Worm (Caenorhabditis elegans) whole organism, L1 larva: ENCODE results near the gene pqn-57.
A peak's percentile ranks its signal among the peaks of the same experiment; 100 is the strongest.

ENCODE experiments used
- C04F5.9 ChIP-seq: sonication (generic microtip); optimal IDR thresholded peaks from 2 replicates; lab custom pipeline; 2016; ENCODE audit warnings: missing genetic modification characterization, missing compliant biosample characterization
- C16A3.4 ChIP-seq: fragments of 150-350 bp; optimal IDR thresholded peaks from 2 replicates; lab custom pipeline; 2014; ENCODE audit warnings: missing biosample characterization, missing genetic modification characterization
- aly-2 ChIP-seq: fragments of 150-350 bp; optimal IDR thresholded peaks from 2 replicates; lab custom pipeline; 2014; ENCODE audit warnings: missing biosample characterization, missing genetic modification characterization
- blmp-1 ChIP-seq: fragments of 150-350 bp; optimal IDR thresholded peaks from 2 replicates; lab custom pipeline; 2014; ENCODE audit warnings: missing biosample characterization, missing genetic modification characterization
- ceh-82 ChIP-seq, 3 experiments: fragments of 150-350 bp in 1 of 3; sonication (generic microtip) in 2 of 3; optimal IDR thresholded peaks; 2 replicates each; lab custom pipeline; 2014 to 2017; ENCODE audit warnings: missing biosample characterization in 3 of 3, missing genetic modification characterization in 3 of 3
- ceh-88 ChIP-seq: fragments of 200-800 bp; sonication (Bioruptor generic); IDR thresholded peaks from 2 replicates; pipeline ENCODE4 v1.3.6; 2022; ENCODE audit warnings: missing genetic modification characterization, missing compliant biosample characterization
- ceh-90 ChIP-seq: sonication (generic microtip); optimal IDR thresholded peaks from 2 replicates; lab custom pipeline; 2016; ENCODE audit warnings: missing genetic modification characterization, missing compliant biosample characterization
- dpl-1 ChIP-seq, 3 experiments: fragments of 150-350 bp in 2 of 3; sonication (generic microtip) in 1 of 3; optimal IDR thresholded peaks; 2 replicates each; lab custom pipeline; 2014 to 2017; ENCODE audit warnings: missing biosample characterization in 3 of 3, missing genetic modification characterization in 3 of 3, missing genetic modification reagents in 3 of 3
- dsc-1 ChIP-seq: sonication (generic microtip); optimal IDR thresholded peaks from 2 replicates; lab custom pipeline; 2016; ENCODE audit warnings: mild to moderate bottlenecking, missing genetic modification characterization, missing compliant biosample characterization
- efl-1 ChIP-seq, 4 experiments: fragments of 150-350 bp; optimal IDR thresholded peaks in 3 of 4; peaks in 1 of 4; 1 replicate in 1 of 4; 2 replicates in 3 of 4; lab custom pipeline; 2014; ENCODE audit warnings: missing biosample characterization in 2 of 4, missing genetic modification characterization in 2 of 4, missing genetic modification reagents in 2 of 4
- efl-3 ChIP-seq: fragments of 200-800 bp; sonication (Bioruptor generic); optimal IDR thresholded peaks from 2 replicates; lab custom pipeline; 2018; ENCODE audit warnings: mild to moderate bottlenecking, missing genetic modification characterization, missing compliant biosample characterization
- egl-13 ChIP-seq: sonication (generic microtip); optimal IDR thresholded peaks from 2 replicates; lab custom pipeline; 2016; ENCODE audit warnings: missing genotype, missing genetic modification reagents, missing genetic modification characterization, missing compliant biosample characterization
- egl-27 ChIP-seq, 2 experiments: fragments of 150-350 bp in 1 of 2; sonication (generic microtip); optimal IDR thresholded peaks; 3 replicates each; lab custom pipeline; 2017 to 2018; ENCODE audit warnings: missing biosample characterization in 2 of 2, missing genetic modification characterization in 2 of 2, missing genetic modification reagents in 2 of 2
- elt-3 ChIP-seq, 6 experiments: fragments of 150-350 bp in 1 of 6; sonication (generic microtip); optimal IDR thresholded peaks; 2 replicates each; lab custom pipeline; 2017 to 2018; ENCODE audit warnings: missing biosample characterization in 6 of 6, missing genetic modification characterization in 6 of 6, inconsistent platforms in 1 of 6
- ets-5 ChIP-seq: fragments of 200-800 bp; sonication (Bioruptor generic); IDR thresholded peaks from 2 replicates; pipeline ENCODE4 v1.3.6; 2022; ENCODE audit warnings: missing genetic modification characterization, missing compliant biosample characterization
- fos-1 ChIP-seq: fragments of 150-350 bp; optimal IDR thresholded peaks from 2 replicates; lab custom pipeline; 2014; ENCODE audit warnings: missing biosample characterization, missing genetic modification characterization
- grh-1 ChIP-seq: fragments of 200-800 bp; sonication (Bioruptor generic); IDR thresholded peaks from 2 replicates; pipeline ENCODE4 v1.3.6; 2022; ENCODE audit warnings: missing genetic modification reagents, missing genetic modification characterization, missing compliant biosample characterization
- hlh-17 ChIP-seq: fragments of 200-800 bp; sonication (Bioruptor generic); optimal IDR thresholded peaks from 2 replicates; lab custom pipeline; 2018; ENCODE audit warnings: missing genetic modification characterization, mild to moderate bottlenecking, missing compliant biosample characterization, moderate library complexity, borderline replicate concordance
- isw-1 ChIP-seq: fragments of 200-800 bp; sonication (Bioruptor generic); IDR thresholded peaks from 2 replicates; pipeline ENCODE4 v1.3.6; 2022; ENCODE audit warnings: missing genetic modification characterization, missing compliant biosample characterization
- lin-13 ChIP-seq: fragments of 150-350 bp; optimal IDR thresholded peaks from 2 replicates; lab custom pipeline; 2014; ENCODE audit warnings: missing biosample characterization, missing genetic modification reagents, missing genetic modification characterization
- lin-14 ChIP-seq: fragments of 200-800 bp; sonication (Bioruptor generic); optimal IDR thresholded peaks from 2 replicates; lab custom pipeline; 2018; ENCODE audit warnings: mild to moderate bottlenecking, missing genetic modification characterization, moderate library complexity, missing compliant biosample characterization
- lir-3 ChIP-seq: sonication (generic microtip); optimal IDR thresholded peaks from 2 replicates; lab custom pipeline; 2016; ENCODE audit warnings: mild to moderate bottlenecking, missing genetic modification characterization, moderate library complexity, missing compliant biosample characterization; ENCODE audit not compliant: poor library complexity
- lsy-2 ChIP-seq, 2 experiments: fragments of 150-350 bp; optimal IDR thresholded peaks; 2 replicates each; lab custom pipeline; 2014; ENCODE audit warnings: missing biosample characterization in 2 of 2, missing genetic modification characterization in 2 of 2
- mdl-1 ChIP-seq, 2 experiments: fragments of 150-350 bp; optimal IDR thresholded peaks; 2 replicates each; lab custom pipeline; 2014 to 2017; ENCODE audit warnings: missing biosample characterization in 2 of 2, missing genetic modification characterization in 2 of 2, inconsistent platforms in 1 of 2
- mep-1 ChIP-seq: fragments of 150-350 bp; optimal IDR thresholded peaks from 2 replicates; lab custom pipeline; 2014; ENCODE audit warnings: missing biosample characterization, missing genetic modification characterization
- nhr-11 ChIP-seq: fragments of 150-350 bp; optimal IDR thresholded peaks from 2 replicates; lab custom pipeline; 2014; ENCODE audit warnings: missing biosample characterization, missing genetic modification characterization
- nhr-12 ChIP-seq: sonication (generic microtip); optimal IDR thresholded peaks from 2 replicates; lab custom pipeline; 2017; ENCODE audit warnings: missing biosample characterization, missing genetic modification characterization
- nhr-20 ChIP-seq: sonication (generic microtip); optimal IDR thresholded peaks from 2 replicates; lab custom pipeline; 2016; ENCODE audit warnings: mild to moderate bottlenecking, missing genetic modification characterization, missing compliant biosample characterization
- nhr-237 ChIP-seq: fragments of 150-350 bp; optimal IDR thresholded peaks from 2 replicates; lab custom pipeline; 2014; ENCODE audit warnings: missing biosample characterization, missing genetic modification characterization
- nhr-28 ChIP-seq: fragments of 150-350 bp; optimal IDR thresholded peaks from 2 replicates; lab custom pipeline; 2014; ENCODE audit warnings: missing biosample characterization, missing genetic modification characterization
- nhr-47 ChIP-seq: sonication (generic microtip); optimal IDR thresholded peaks from 2 replicates; lab custom pipeline; 2016; ENCODE audit warnings: mild to moderate bottlenecking, missing genetic modification characterization, moderate library complexity, missing compliant biosample characterization
- nhr-71 ChIP-seq: sonication (generic microtip); optimal IDR thresholded peaks from 2 replicates; lab custom pipeline; 2016; ENCODE audit warnings: mild to moderate bottlenecking, missing genetic modification characterization, moderate library complexity, missing compliant biosample characterization
- nhr-77 ChIP-seq: fragments of 150-350 bp; optimal IDR thresholded peaks from 2 replicates; lab custom pipeline; 2014; ENCODE audit warnings: missing biosample characterization, missing genetic modification characterization
- nhr-84 ChIP-seq: sonication (generic microtip); optimal IDR thresholded peaks from 2 replicates; lab custom pipeline; 2017; ENCODE audit warnings: missing biosample characterization, missing genetic modification characterization
- pax-3 ChIP-seq: fragments of 200-800 bp; sonication (Bioruptor generic); optimal IDR thresholded peaks from 2 replicates; lab custom pipeline; 2018; ENCODE audit warnings: mild to moderate bottlenecking, missing genetic modification characterization, moderate library complexity, missing compliant biosample characterization
- pqm-1 ChIP-seq: sonication (generic microtip); optimal IDR thresholded peaks from 3 replicates; lab custom pipeline; 2017; ENCODE audit warnings: missing biosample characterization, missing genetic modification characterization
- rnt-1 ChIP-seq: sonication (generic microtip); optimal IDR thresholded peaks from 2 replicates; lab custom pipeline; 2016; ENCODE audit warnings: mild to moderate bottlenecking, missing genetic modification characterization, moderate library complexity, missing compliant biosample characterization
- snpc-4 ChIP-seq: fragments of 150-350 bp; optimal IDR thresholded peaks from 2 replicates; lab custom pipeline; 2014; ENCODE audit warnings: missing biosample characterization, missing genetic modification characterization
- snu-23 ChIP-seq: sonication (generic microtip); optimal IDR thresholded peaks from 2 replicates; lab custom pipeline; 2016; ENCODE audit warnings: missing genetic modification characterization, missing compliant biosample characterization
- sup-37 ChIP-seq: fragments of 200-800 bp; sonication (Bioruptor generic); optimal IDR thresholded peaks from 2 replicates; lab custom pipeline; 2018; ENCODE audit warnings: mild to moderate bottlenecking, missing genetic modification characterization, missing compliant biosample characterization
- swsn-7 ChIP-seq: sonication (generic microtip); optimal IDR thresholded peaks from 2 replicates; lab custom pipeline; 2016; ENCODE audit warnings: missing genetic modification characterization, missing compliant biosample characterization
- tbx-2 ChIP-seq: sonication (generic microtip); optimal IDR thresholded peaks from 2 replicates; lab custom pipeline; 2016; ENCODE audit warnings: missing genetic modification characterization, missing compliant biosample characterization
- tlp-1 ChIP-seq: fragments of 150-350 bp; optimal IDR thresholded peaks from 2 replicates; lab custom pipeline; 2014; ENCODE audit warnings: missing biosample characterization, missing genetic modification characterization
- unc-62 ChIP-seq: fragments of 150-350 bp; optimal IDR thresholded peaks from 2 replicates; lab custom pipeline; 2014; ENCODE audit warnings: missing biosample characterization, missing genetic modification reagents, missing genetic modification characterization
- xbp-1 ChIP-seq: sonication (generic microtip); optimal IDR thresholded peaks from 2 replicates; lab custom pipeline; 2016; ENCODE audit warnings: missing genetic modification characterization, missing compliant biosample characterization
- zag-1 ChIP-seq: fragments of 150-350 bp; optimal IDR thresholded peaks from 2 replicates; lab custom pipeline; 2014; ENCODE audit warnings: missing biosample characterization, missing genetic modification characterization
- zip-4 ChIP-seq: fragments of 200-800 bp; sonication (Bioruptor generic); optimal IDR thresholded peaks from 2 replicates; lab custom pipeline; 2018; ENCODE audit warnings: mild to moderate bottlenecking, missing genetic modification characterization, moderate library complexity, missing compliant biosample characterization
- ztf-11 ChIP-seq, 2 experiments: sonication (generic microtip); optimal IDR thresholded peaks; 2 replicates each; lab custom pipeline; 2016 to 2017; ENCODE audit warnings: missing genetic modification characterization in 2 of 2, missing biosample characterization in 1 of 2, missing compliant biosample characterization in 1 of 2
- ztf-4 ChIP-seq: fragments of 150-350 bp; optimal IDR thresholded peaks from 2 replicates; lab custom pipeline; 2014; ENCODE audit warnings: missing biosample characterization, missing genetic modification characterization

The pqn-57 gene

DNA sequence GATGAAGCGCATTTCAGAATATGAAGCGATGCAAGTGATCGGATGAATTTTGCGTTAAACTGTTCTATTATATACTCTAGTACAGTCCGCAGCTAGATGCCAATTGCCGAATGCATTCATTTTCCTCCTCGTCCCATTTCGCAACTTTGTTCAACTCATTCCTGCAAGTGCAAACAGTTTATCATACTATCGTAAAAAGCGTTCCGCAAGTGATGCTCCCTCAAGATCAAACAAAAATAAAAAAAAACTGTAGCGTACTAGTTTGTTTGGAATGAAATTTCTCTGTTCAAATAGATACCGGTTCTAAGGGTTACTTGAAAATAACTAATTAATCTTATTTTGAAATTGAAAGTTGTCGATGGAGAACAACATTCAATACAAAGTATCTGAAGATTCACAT, at the start of gene pqn-57:
Gene pqn-57, minus strand, starts transcription at position 101 of the 400 bp plus-strand sequence.
- no peak for TF ChIP-seq C16A3.4 (tag; lab: Kevin White, UChicago)
- no peak for TF ChIP-seq blmp-1 (tag; lab: Kevin White, UChicago)
- TF ChIP-seq isw-1, result no peak
- TF ChIP-seq fos-1 (tag; lab: Kevin White, UChicago), result no peak
- TF ChIP-seq lin-13 (GFP tag; lab: Kevin White, UChicago), result no peak
- no peak for TF ChIP-seq swsn-7
- no peak for TF ChIP-seq zip-4 (GFP tag; lab: Kevin White, UChicago)
- TF ChIP-seq aly-2 (tag; lab: Kevin White, UChicago), result no peak
- TF ChIP-seq unc-62 (GFP tag; lab: Kevin White, UChicago), result no peak
- no peak for TF ChIP-seq grh-1 (GFP tag; lab: Robert Waterston, UW)
- no peak for TF ChIP-seq ztf-4 (tag; lab: Kevin White, UChicago)
- TF ChIP-seq sup-37 (GFP tag; lab: Kevin White, UChicago), result no peak
- no peak for TF ChIP-seq nhr-47 (tag; lab: Kevin White, UChicago)
- TF ChIP-seq C04F5.9, result no peak
- TF ChIP-seq ceh-90, result no peak
- TF ChIP-seq egl-13 (tag; lab: Kevin White, UChicago), result no peak
- no peak for TF ChIP-seq nhr-71 (tag; lab: Kevin White, UChicago)
- TF ChIP-seq, all 84 proteins: peak for 0

- peak; percentile 59 to 73 (median 62) for TF ChIP-seq dpl-1 (GFP tag; optimal IDR thresholded peaks at IDR 0.05; lab: Kevin White, UChicago)
- TF ChIP-seq ztf-4 (tag; lab: Kevin White, UChicago), result peak; percentile 64
- no peak for TF ChIP-seq lir-3 (tag; lab: Kevin White, UChicago)
- peak; percentile 15 for TF ChIP-seq fos-1 (tag; lab: Kevin White, UChicago)
- TF ChIP-seq efl-1 (optimal IDR thresholded peaks at IDR 0.05; lab: Kevin White, UChicago), result peak; percentile 61 to 68
- peak; percentile 58 to 97 for TF ChIP-seq efl-1 (GFP tag; optimal IDR thresholded peaks at IDR 0.05 in 1 of 2; lab: Kevin White, UChicago)
- TF ChIP-seq nhr-237 (tag; lab: Kevin White, UChicago), result peak; percentile 14
- no peak for TF ChIP-seq nhr-12 (tag; lab: Kevin White, UChicago)
- peak; percentile 46 to 88 (median 62) for TF ChIP-seq ceh-82 (tag; optimal IDR thresholded peaks at IDR 0.05; lab: Kevin White, UChicago)
- TF ChIP-seq nhr-20 (tag; lab: Kevin White, UChicago), result peak; percentile 85
- no peak for TF ChIP-seq nhr-28 (tag; lab: Kevin White, UChicago)
- peak; percentile 21 for TF ChIP-seq pax-3 (tag; lab: Kevin White, UChicago)
- peak; percentile 55 for TF ChIP-seq snpc-4 (tag; lab: Kevin White, UChicago)
- TF ChIP-seq nhr-71 (tag; lab: Kevin White, UChicago), result peak; percentile 88
- TF ChIP-seq lsy-2 (tag; optimal IDR thresholded peaks at IDR 0.05; lab: Kevin White, UChicago), result peak; percentile 78 to 82
- no peak for TF ChIP-seq nhr-11
- TF ChIP-seq ztf-11 (tag; optimal IDR thresholded peaks at IDR 0.05; lab: Kevin White, UChicago), result peak in 1 of 2 experiments; percentile 30
- peak; percentile 70 for TF ChIP-seq dsc-1 (tag; lab: Kevin White, UChicago)
- TF ChIP-seq lin-13 (GFP tag; lab: Kevin White, UChicago), result peak; percentile 73
- TF ChIP-seq egl-13 (tag; lab: Kevin White, UChicago), result peak; percentile 54
- TF ChIP-seq lin-14, result peak; percentile 93
- peak; percentile 69 for TF ChIP-seq nhr-77 (tag; lab: Kevin White, UChicago)
- TF ChIP-seq tlp-1 (tag; lab: Kevin White, UChicago), result no peak
- TF ChIP-seq C04F5.9, result no peak
- no peak for TF ChIP-seq ets-5 (GFP tag; lab: Robert Waterston, UW)
- TF ChIP-seq egl-27 (tag; optimal IDR thresholded peaks at IDR 0.05; lab: Kevin White, UChicago), result no peak
- no peak for TF ChIP-seq pqm-1 (tag; lab: Kevin White, UChicago)
- TF ChIP-seq isw-1, result peak; percentile 44; the same call in 1 of the 2 replicates
- no peak for TF ChIP-seq efl-3 (GFP tag; lab: Kevin White, UChicago)
- peak; percentile 42 for TF ChIP-seq sup-37 (GFP tag; lab: Kevin White, UChicago)
- TF ChIP-seq ceh-88 (GFP tag; lab: Robert Waterston, UW), result 0 out of 2 replicates have a peak, but pooled peaks have one; percentile 27
- peak in 1 of 6 experiments; percentile 34 for TF ChIP-seq elt-3 (tag; optimal IDR thresholded peaks at IDR 0.05; lab: Kevin White, UChicago)
- TF ChIP-seq nhr-84 (tag; lab: Kevin White, UChicago), result no peak
- peak; percentile 78 for TF ChIP-seq mep-1 (tag; lab: Kevin White, UChicago)
- TF ChIP-seq tbx-2 (tag; lab: Kevin White, UChicago), result peak; percentile 89
- TF ChIP-seq hlh-17 (GFP tag; lab: Kevin White, UChicago), result no peak
- TF ChIP-seq snu-23, result peak; percentile 80
- no peak for TF ChIP-seq grh-1 (GFP tag; lab: Robert Waterston, UW)
- TF ChIP-seq zag-1 (tag; lab: Kevin White, UChicago), result no peak
- peak; percentile 86 for TF ChIP-seq rnt-1
- TF ChIP-seq mdl-1 (tag; optimal IDR thresholded peaks at IDR 0.05; lab: Kevin White, UChicago), result peak in 1 of 2 experiments; percentile 72
- peak; percentile 76 for TF ChIP-seq xbp-1 (tag; lab: Kevin White, UChicago)
These were observed 47.4 kb upstream of the pqn-57 start for ce11 chrX:8368210-8368609.
